Fruit fly (Drosophila melanogaster) whole organism, embryonic: ENCODE measurements around the gene CG2901.

Experiments used
- Asciz ChIP-seq: fragments of 200-800 bp; sonication (Bioruptor generic); optimal IDR thresholded peaks from 2 replicates; lab custom pipeline; 2017; ENCODE audit warnings: missing biosample characterization, mild to moderate bottlenecking, missing genetic modification characterization, missing genetic modification reagents
- Awh ChIP-seq: fragments of 200-800 bp; sonication (Bioruptor generic); IDR thresholded peaks from 2 replicates; pipeline ENCODE4, ENCODE4 v1.3.6; 2022; ENCODE audit warnings: missing biosample characterization, missing genetic modification characterization
- B-H1 ChIP-seq: fragments of 200-800 bp; sonication (Bioruptor generic); IDR thresholded peaks from 3 replicates; pipeline ENCODE4 v1.3.6; 2022; ENCODE audit warnings: missing biosample characterization, missing genetic modification characterization
- Blimp-1 ChIP-seq: fragments of 200-800 bp; sonication (Bioruptor generic); optimal IDR thresholded peaks from 3 replicates; lab custom pipeline; 2018; ENCODE audit warnings: missing biosample characterization, missing genetic modification characterization, mild to moderate bottlenecking, moderate library complexity, missing genetic modification reagents
- CG1529 ChIP-seq: fragments of 200-800 bp; sonication (Bioruptor generic); optimal IDR thresholded peaks from 3 replicates; lab custom pipeline; 2018; ENCODE audit warnings: missing biosample characterization, missing genetic modification characterization
- CG15601 ChIP-seq: fragments of 200-800 bp; sonication (Bioruptor generic); optimal IDR thresholded peaks from 3 replicates; lab custom pipeline; 2019; ENCODE audit warnings: missing biosample characterization, mild to moderate bottlenecking, missing genetic modification characterization, moderate library complexity
- CG1603 ChIP-seq: fragments of 200-800 bp; sonication (Bioruptor generic); optimal IDR thresholded peaks from 2 replicates; lab custom pipeline; 2019; ENCODE audit warnings: missing biosample characterization, mild to moderate bottlenecking, missing genetic modification characterization, moderate library complexity
- CG18011 ChIP-seq: fragments of 200-800 bp; sonication (Bioruptor generic); optimal IDR thresholded peaks from 2 replicates; lab custom pipeline; 2017; ENCODE audit warnings: missing biosample characterization, missing genetic modification characterization, mild to moderate bottlenecking, moderate library complexity, missing genotype
- CG2199 ChIP-seq: fragments of 200-800 bp; sonication (Bioruptor generic); IDR thresholded peaks from 3 replicates; pipeline ENCODE4 v1.3.6; 2022; ENCODE audit warnings: missing biosample characterization, missing genetic modification characterization
- CG30431 ChIP-seq: fragments of 200-800 bp; sonication (Bioruptor generic); optimal IDR thresholded peaks from 2 replicates; lab custom pipeline; 2017; ENCODE audit warnings: missing biosample characterization, missing genetic modification characterization
- CG32767 ChIP-seq: fragments of 200-800 bp; sonication (Bioruptor generic); IDR thresholded peaks from 2 replicates; pipeline ENCODE4 v1.3.6; 2022; ENCODE audit warnings: missing biosample characterization, missing genetic modification characterization
- CG34376 ChIP-seq: fragments of 200-800 bp; sonication (Bioruptor generic); optimal IDR thresholded peaks from 2 replicates; lab custom pipeline; 2018; ENCODE audit warnings: missing biosample characterization, mild to moderate bottlenecking, missing genetic modification characterization
- CG42726 ChIP-seq: fragments of 200-800 bp; sonication (Bioruptor generic); IDR thresholded peaks from 2 replicates; pipeline ENCODE4 v1.3.6; 2022; ENCODE audit warnings: missing biosample characterization, missing genetic modification characterization; ENCODE audit not compliant: partially characterized antibody
- CG4328 ChIP-seq: fragments of 200-800 bp; sonication (Bioruptor generic); optimal IDR thresholded peaks from 3 replicates; lab custom pipeline; 2017; ENCODE audit warnings: missing biosample characterization, missing genetic modification reagents, missing genetic modification characterization
- CG6175 ChIP-seq: fragments of 200-800 bp; sonication (Bioruptor generic); IDR thresholded peaks from 3 replicates; pipeline ENCODE4 v1.3.6; 2022; ENCODE audit warnings: missing biosample characterization, missing genetic modification characterization
- CG6765 ChIP-seq: fragments of 200-800 bp; sonication (Bioruptor generic); optimal IDR thresholded peaks from 3 replicates; lab custom pipeline; 2017; ENCODE audit warnings: missing biosample characterization, mild to moderate bottlenecking, missing genetic modification characterization
- CG6813 ChIP-seq: fragments of 200-800 bp; sonication (Bioruptor generic); optimal IDR thresholded peaks from 2 replicates; lab custom pipeline; 2017; ENCODE audit warnings: missing biosample characterization, missing genetic modification characterization, mild to moderate bottlenecking, moderate library complexity, missing genetic modification reagents
- CG7928 ChIP-seq: fragments of 200-800 bp; sonication (Bioruptor generic); optimal IDR thresholded peaks from 2 replicates; lab custom pipeline; 2017; ENCODE audit warnings: missing biosample characterization, mild to moderate bottlenecking, missing genetic modification characterization
- CG8281 ChIP-seq: fragments of 200-800 bp; sonication (Bioruptor generic); optimal IDR thresholded peaks from 2 replicates; lab custom pipeline; 2018; ENCODE audit warnings: missing biosample characterization, mild to moderate bottlenecking, missing genetic modification characterization, moderate library complexity
- Deaf1 ChIP-seq: fragments of 200-800 bp; optimal IDR thresholded peaks from 3 replicates; lab custom pipeline; 2019; ENCODE audit warnings: missing biosample characterization, mild to moderate bottlenecking, missing genetic modification characterization, moderate library complexity
- Ets97D ChIP-seq: fragments of 200-800 bp; sonication (Bioruptor generic); optimal IDR thresholded peaks from 3 replicates; lab custom pipeline; 2016; ENCODE audit warnings: missing biosample characterization, missing genetic modification characterization
- Hey ChIP-seq: fragments of 200-800 bp; sonication (Bioruptor generic); optimal IDR thresholded peaks from 3 replicates; lab custom pipeline; 2018; ENCODE audit warnings: missing biosample characterization, mild to moderate bottlenecking, missing genetic modification characterization
- Hmr ChIP-seq: fragments of 200-800 bp; sonication (Bioruptor generic); optimal IDR thresholded peaks from 3 replicates; lab custom pipeline; 2017; ENCODE audit warnings: mild to moderate bottlenecking, missing biosample characterization, missing genetic modification reagents, missing genetic modification characterization
- Hr78 ChIP-seq, 2 experiments: fragments of 200-800 bp in 1 of 2; fragments of >200 bp in 1 of 2; sonication (Bioruptor generic) in 1 of 2; optimal IDR thresholded peaks; 2 replicates each; lab custom pipeline; 2017 to 2019; ENCODE audit warnings: missing biosample characterization in 2 of 2, missing genetic modification characterization in 2 of 2, mild to moderate bottlenecking in 1 of 2, moderate library complexity in 1 of 2
- MESR4 ChIP-seq: fragments of 200-800 bp; sonication (Bioruptor generic); optimal IDR thresholded peaks from 2 replicates; lab custom pipeline; 2018; ENCODE audit warnings: missing biosample characterization, mild to moderate bottlenecking, missing genetic modification characterization, moderate library complexity
- Meics ChIP-seq: fragments of 200-800 bp; sonication (Bioruptor generic); optimal IDR thresholded peaks from 2 replicates; lab custom pipeline; 2017; ENCODE audit warnings: missing biosample characterization, mild to moderate bottlenecking, missing genetic modification characterization
- Myb ChIP-seq: fragments of 200-800 bp; sonication (Bioruptor generic); optimal IDR thresholded peaks from 2 replicates; lab custom pipeline; 2016; ENCODE audit warnings: missing biosample characterization, missing genetic modification characterization
- Nf-YC ChIP-seq: fragments of 200-800 bp; optimal IDR thresholded peaks from 3 replicates; lab custom pipeline; 2019; ENCODE audit warnings: missing biosample characterization, mild to moderate bottlenecking, missing genetic modification characterization, moderate library complexity
- Opbp ChIP-seq: fragments of 200-800 bp; sonication (Bioruptor generic); IDR thresholded peaks from 3 replicates; pipeline ENCODE4 v1.3.6; 2022; ENCODE audit warnings: missing biosample characterization, missing genetic modification characterization; ENCODE audit not compliant: partially characterized antibody
- Pdp1 ChIP-seq, 2 experiments: fragments of 200-800 bp; sonication (Bioruptor generic); optimal IDR thresholded peaks; 3 replicates each; lab custom pipeline; 2016; ENCODE audit warnings: missing biosample characterization in 2 of 2, missing genetic modification characterization in 2 of 2, mild to moderate bottlenecking in 1 of 2, moderate library complexity in 1 of 2
- Rfx ChIP-seq: fragments of 200-800 bp; sonication (Bioruptor generic); IDR thresholded peaks from 2 replicates; pipeline ENCODE4 v1.3.6; 2022; ENCODE audit warnings: missing biosample characterization, missing genetic modification characterization
- Side ChIP-seq: fragments of 200-800 bp; sonication (Bioruptor generic); optimal IDR thresholded peaks from 2 replicates; lab custom pipeline; 2016; ENCODE audit warnings: missing biosample characterization, missing genetic modification characterization
- Six4 ChIP-seq: fragments of 200-800 bp; sonication (Bioruptor generic); optimal IDR thresholded peaks from 2 replicates; lab custom pipeline; 2016; ENCODE audit warnings: missing biosample characterization, missing genetic modification characterization
- Sox102F ChIP-seq: fragments of 200-800 bp; sonication (Bioruptor generic); optimal IDR thresholded peaks from 2 replicates; lab custom pipeline; 2018; ENCODE audit warnings: missing biosample characterization, mild to moderate bottlenecking, missing genetic modification characterization, moderate library complexity
- Tbp ChIP-seq: fragments of >200 bp; optimal IDR thresholded peaks from 2 replicates; lab custom pipeline; 2018; ENCODE audit warnings: missing biosample characterization, missing genetic modification characterization
- ara ChIP-seq: fragments of 200-800 bp; sonication (Bioruptor generic); IDR thresholded peaks from 2 replicates; pipeline ENCODE4 v1.3.6; 2022; ENCODE audit warnings: missing biosample characterization, missing genetic modification characterization
- ase ChIP-seq: fragments of 200-800 bp; sonication (Bioruptor generic); IDR thresholded peaks from 3 replicates; pipeline ENCODE4 v1.3.6; 2022; ENCODE audit warnings: missing biosample characterization, missing genetic modification characterization
- chinmo ChIP-seq: fragments of 200-800 bp; sonication (Bioruptor generic); IDR thresholded peaks from 4 replicates; pipeline ENCODE4 v1.3.6; 2022; ENCODE audit warnings: missing biosample characterization, missing genetic modification characterization; ENCODE audit not compliant: partially characterized antibody
- dmrt99B ChIP-seq: fragments of 200-800 bp; sonication (Bioruptor generic); optimal IDR thresholded peaks from 2 replicates; lab custom pipeline; 2018; ENCODE audit warnings: missing biosample characterization, mild to moderate bottlenecking, missing genetic modification characterization, moderate library complexity
- exex ChIP-seq: fragments of 200-800 bp; sonication (Bioruptor generic); optimal IDR thresholded peaks from 4 replicates; lab custom pipeline; 2018; ENCODE audit warnings: missing biosample characterization, mild to moderate bottlenecking, missing genetic modification characterization, moderate library complexity
- lilli ChIP-seq: fragments of 200-800 bp; sonication (Bioruptor generic); optimal IDR thresholded peaks from 3 replicates; lab custom pipeline; 2016; ENCODE audit warnings: missing biosample characterization, missing genetic modification characterization
- otp ChIP-seq: fragments of 200-800 bp; sonication (Bioruptor generic); IDR thresholded peaks from 3 replicates; pipeline ENCODE4, ENCODE4 v1.3.6; 2022; ENCODE audit warnings: missing biosample characterization, missing genetic modification characterization
- p53 ChIP-seq: fragments of 200-800 bp; sonication (Bioruptor generic); optimal IDR thresholded peaks from 2 replicates; lab custom pipeline; 2016; ENCODE audit warnings: missing biosample characterization, missing genetic modification characterization
- pfk ChIP-seq: fragments of 200-800 bp; sonication (Bioruptor generic); optimal IDR thresholded peaks from 2 replicates; lab custom pipeline; 2018; ENCODE audit warnings: missing biosample characterization, mild to moderate bottlenecking, missing genetic modification characterization, moderate library complexity
- prd ChIP-seq, 3 experiments: fragments of >200 bp in 2 of 3; fragments of 200-800 bp in 1 of 3; sonication (Bioruptor generic) in 1 of 3; optimal IDR thresholded peaks in 2 of 3; IDR thresholded peaks in 1 of 3; 2 replicates in 2 of 3; 3 replicates in 1 of 3; pipeline versions ENCODE4 v1.3.6 to Lab custom; 2017 to 2022; ENCODE audit warnings: missing biosample characterization in 1 of 3, missing genetic modification characterization in 1 of 3
- scrt ChIP-seq: fragments of 200-800 bp; sonication (Bioruptor generic); optimal IDR thresholded peaks from 2 replicates; lab custom pipeline; 2018; ENCODE audit warnings: missing biosample characterization, mild to moderate bottlenecking, missing genetic modification characterization, moderate library complexity
- wdn ChIP-seq: fragments of 200-800 bp; sonication (Bioruptor generic); IDR thresholded peaks from 2 replicates; pipeline ENCODE4 v1.3.6; 2022; ENCODE audit warnings: missing biosample characterization, missing genetic modification characterization
- wek ChIP-seq: fragments of 200-800 bp; sonication (Bioruptor generic); optimal IDR thresholded peaks from 3 replicates; lab custom pipeline; 2018; ENCODE audit warnings: missing biosample characterization, mild to moderate bottlenecking, missing genetic modification characterization, moderate library complexity

Gene CG2901

DNA sequence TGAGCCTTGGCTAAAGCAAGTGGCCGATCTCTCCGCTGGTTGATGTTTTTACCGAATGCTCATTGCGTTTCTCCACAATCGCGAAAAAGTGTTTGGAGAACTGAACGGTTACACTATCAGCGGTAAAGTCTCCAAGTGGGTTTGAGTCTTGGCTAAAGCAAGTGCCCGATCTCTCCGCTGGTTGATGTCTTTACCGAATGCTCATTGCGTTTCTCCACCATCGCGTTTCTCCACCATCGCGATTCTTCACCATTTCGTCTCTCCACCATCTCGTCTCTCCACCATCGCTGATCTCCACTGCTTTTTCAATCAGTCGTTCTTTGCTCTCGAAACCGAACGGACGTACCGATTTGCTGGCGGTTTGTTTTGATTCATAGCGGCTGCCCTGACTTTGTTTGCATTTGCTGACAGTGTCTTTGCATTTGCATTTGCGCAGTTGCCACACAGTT lies 16.6 kb upstream of the CG2901 start, which contains the start of gene ec (continued):
- TF ChIP-seq Meics (GFP tag; lab: Kevin White, UChicago) (peak; percentile 24), Six4 (no peak), prd (optimal IDR thresholded peaks at IDR 0.05; lab: Kevin White, UChicago) (no peak), prd (GFP tag; IDR thresholded peaks at IDR 0.05; lab: Robert Waterston, UW) (0 out of 3 replicates have a peak, but pooled peaks have one; percentile 24), scrt (GFP tag; lab: Kevin White, UChicago) (peak; percentile 19), Blimp-1 (peak; percentile 20), Hr78 (GFP tag; optimal IDR thresholded peaks at IDR 0.05; lab: Kevin White, UChicago) (no peak), Nf-YC (tag; lab: Kevin White, UChicago) (peak; percentile 16), CG42726 (GFP tag; lab: Robert Waterston, UW) (0 out of 2 replicates have a peak, but pooled peaks have one; percentile 24), CG32767 (GFP tag; lab: Robert Waterston, UW) (no peak), Awh (GFP tag; lab: Robert Waterston, UW) (peak; percentile 18; the same call in 1 of the 2 replicates), Hey (tag; lab: Kevin White, UChicago) (no peak), CG6765 (GFP tag; lab: Kevin White, UChicago) (peak; percentile 61), CG18011 (no peak), B-H1 (GFP tag; lab: Robert Waterston, UW) (no peak; the same call in 2 of the 3 replicates), Rfx (0 out of 2 replicates have a peak, but pooled peaks have one; percentile 33), CG4328 (GFP tag; lab: Kevin White, UChicago) (no peak), Hmr (GFP tag; lab: Kevin White, UChicago) (peak; percentile 64), Opbp (GFP tag; lab: Robert Waterston, UW) (peak; percentile 61; the same call in 2 of the 3 replicates), Myb (GFP tag; lab: Kevin White, UChicago) (peak; percentile 49), CG1603 (tag; lab: Kevin White, UChicago) (peak; percentile 71), Sox102F (GFP tag; lab: Kevin White, UChicago) (no peak), Deaf1 (tag; lab: Kevin White, UChicago) (peak; percentile 66), ara (GFP tag; lab: Robert Waterston, UW) (0 out of 2 replicates have a peak, but pooled peaks have one; percentile 36), wek (GFP tag; lab: Kevin White, UChicago) (peak; percentile 44), CG7928 (GFP tag; lab: Kevin White, UChicago) (peak; percentile 14), CG2199 (GFP tag; lab: Robert Waterston, UW) (0 out of 3 replicates have a peak, but pooled peaks have one; percentile 33), CG6175 (GFP tag; lab: Robert Waterston, UW) (peak; percentile 29; the same call in 1 of the 3 replicates), CG8281 (tag; lab: Kevin White, UChicago) (no peak), CG6813 (GFP tag; lab: Kevin White, UChicago) (peak; percentile 28), Ets97D (GFP tag; lab: Kevin White, UChicago) (peak; percentile 84), pfk (GFP tag; lab: Kevin White, UChicago) (no peak), ase (GFP tag; lab: Robert Waterston, UW) (no peak), wdn (no peak), Asciz (peak; percentile 42), p53 (GFP tag; lab: Kevin White, UChicago) (no peak), MESR4 (GFP tag; lab: Kevin White, UChicago) (peak; percentile 2), Tbp (GFP tag; lab: Kevin White, UChicago) (no peak), otp (GFP tag; lab: Robert Waterston, UW) (0 out of 3 replicates have a peak, but pooled peaks have one; percentile 39), dmrt99B (no peak), lilli (peak; percentile 31), exex (tag; lab: Kevin White, UChicago) (no peak), CG34376 (peak; percentile 43), CG30431 (GFP tag; lab: Kevin White, UChicago) (no peak), CG15601 (tag; lab: Kevin White, UChicago) (peak; percentile 71), chinmo (peak; percentile 98), Pdp1 (GFP tag; optimal IDR thresholded peaks at IDR 0.05; lab: Kevin White, UChicago) (peak in 1 of 2 experiments; percentile 10), Side (GFP tag; lab: Kevin White, UChicago) (peak; percentile 19), CG1529 (no peak)
